Fruit fly (Drosophila melanogaster) whole organism, embryonic: Measurements from ENCODE around the gene eca.
"Not testable (repeated sequence)": the region's sequence is repeated elsewhere in the genome, so short reads cannot be mapped to it uniquely, and the experiment has no call there.

ENCODE experiments used
- Adf1 ChIP-seq: fragments of 200-800 bp; sonication (Bioruptor generic); IDR thresholded peaks from 2 replicates; pipeline ENCODE4 v1.3.6; 2022; ENCODE audit warnings: missing biosample characterization, missing genetic modification characterization
- C15 ChIP-seq: fragments of 200-800 bp; sonication (Bioruptor generic); IDR thresholded peaks from 3 replicates; pipeline ENCODE4 v1.3.6; 2022; ENCODE audit warnings: missing biosample characterization, missing genetic modification characterization
- CG10543 ChIP-seq: fragments of 200-800 bp; sonication (Bioruptor generic); optimal IDR thresholded peaks from 3 replicates; lab custom pipeline; 2017; ENCODE audit warnings: missing biosample characterization, mild to moderate bottlenecking, missing genetic modification characterization, moderate library complexity
- CG10979 ChIP-seq: fragments of 200-800 bp; sonication (Bioruptor generic); optimal IDR thresholded peaks from 2 replicates; lab custom pipeline; 2018; ENCODE audit warnings: missing biosample characterization, mild to moderate bottlenecking, missing genetic modification characterization, moderate library complexity
- CG13287 ChIP-seq: fragments of 200-800 bp; sonication (Bioruptor generic); IDR thresholded peaks from 2 replicates; pipeline ENCODE4 v1.3.6; 2022; ENCODE audit warnings: missing biosample characterization, missing genetic modification characterization; ENCODE audit not compliant: partially characterized antibody
- CG15479 ChIP-seq: fragments of 200-800 bp; sonication (Bioruptor generic); optimal IDR thresholded peaks from 3 replicates; lab custom pipeline; 2019; ENCODE audit warnings: missing biosample characterization, mild to moderate bottlenecking, missing genetic modification characterization, moderate library complexity
- CG17385 ChIP-seq: fragments of 200-800 bp; sonication (Bioruptor generic); optimal IDR thresholded peaks from 3 replicates; lab custom pipeline; 2018; ENCODE audit warnings: missing biosample characterization, mild to moderate bottlenecking, missing genetic modification characterization
- CG3995 ChIP-seq: fragments of 200-800 bp; sonication (Bioruptor generic); optimal IDR thresholded peaks from 3 replicates; lab custom pipeline; 2016; ENCODE audit warnings: missing biosample characterization, missing genetic modification characterization
- CG4282 ChIP-seq: fragments of 200-800 bp; sonication (Bioruptor generic); optimal IDR thresholded peaks from 2 replicates; lab custom pipeline; 2016; ENCODE audit warnings: missing biosample characterization, missing genetic modification characterization
- CG4328 ChIP-seq: fragments of 200-800 bp; sonication (Bioruptor generic); optimal IDR thresholded peaks from 3 replicates; lab custom pipeline; 2017; ENCODE audit warnings: missing biosample characterization, missing genetic modification reagents, missing genetic modification characterization
- CG7928 ChIP-seq: fragments of 200-800 bp; sonication (Bioruptor generic); optimal IDR thresholded peaks from 2 replicates; lab custom pipeline; 2017; ENCODE audit warnings: missing biosample characterization, mild to moderate bottlenecking, missing genetic modification characterization
- CG8924 ChIP-seq: fragments of 200-800 bp; optimal IDR thresholded peaks from 3 replicates; lab custom pipeline; 2019; ENCODE audit warnings: missing biosample characterization, mild to moderate bottlenecking, missing genetic modification characterization, moderate library complexity
- CG9215 ChIP-seq: fragments of 200-800 bp; sonication (Bioruptor generic); IDR thresholded peaks from 2 replicates; pipeline ENCODE4 v1.3.6; 2022; ENCODE audit warnings: missing biosample characterization, missing genetic modification characterization
- CTCF ChIP-seq: fragments of 200-800 bp; sonication (Bioruptor generic); optimal IDR thresholded peaks from 2 replicates; lab custom pipeline; 2017; ENCODE audit warnings: missing biosample characterization, mild to moderate bottlenecking, missing genetic modification characterization, moderate library complexity
- Deaf1 ChIP-seq: fragments of 200-800 bp; optimal IDR thresholded peaks from 3 replicates; lab custom pipeline; 2019; ENCODE audit warnings: missing biosample characterization, mild to moderate bottlenecking, missing genetic modification characterization, moderate library complexity
- E2f2 ChIP-seq: fragments of 200-800 bp; sonication (Bioruptor generic); IDR thresholded peaks from 2 replicates; pipeline ENCODE4 v1.3.6; 2022; ENCODE audit warnings: missing biosample characterization, missing genetic modification characterization
- Ets97D ChIP-seq: fragments of 200-800 bp; sonication (Bioruptor generic); optimal IDR thresholded peaks from 3 replicates; lab custom pipeline; 2016; ENCODE audit warnings: missing biosample characterization, missing genetic modification characterization
- Hr78 ChIP-seq, 2 experiments: fragments of 200-800 bp in 1 of 2; fragments of >200 bp in 1 of 2; sonication (Bioruptor generic) in 1 of 2; optimal IDR thresholded peaks; 2 replicates each; lab custom pipeline; 2017 to 2019; ENCODE audit warnings: missing biosample characterization in 2 of 2, missing genetic modification characterization in 2 of 2, mild to moderate bottlenecking in 1 of 2, moderate library complexity in 1 of 2
- Lpt ChIP-seq: fragments of >200 bp; optimal IDR thresholded peaks from 2 replicates; lab custom pipeline; 2018; ENCODE audit warnings: missing biosample characterization, missing genetic modification characterization
- MESR4 ChIP-seq: fragments of 200-800 bp; sonication (Bioruptor generic); optimal IDR thresholded peaks from 2 replicates; lab custom pipeline; 2018; ENCODE audit warnings: missing biosample characterization, mild to moderate bottlenecking, missing genetic modification characterization, moderate library complexity
- Med ChIP-seq: fragments of 200-800 bp; sonication (Bioruptor generic); peaks from one replicate; lab custom pipeline; 2016; ENCODE audit warnings: missing biosample characterization, missing genetic modification characterization, mild to moderate bottlenecking, inconsistent platforms, moderate library complexity
- Myb ChIP-seq: fragments of 200-800 bp; sonication (Bioruptor generic); optimal IDR thresholded peaks from 2 replicates; lab custom pipeline; 2016; ENCODE audit warnings: missing biosample characterization, missing genetic modification characterization
- Neu2 ChIP-seq: fragments of 200-800 bp; sonication (Bioruptor generic); optimal IDR thresholded peaks from 3 replicates; lab custom pipeline; 2016; ENCODE audit warnings: missing biosample characterization, missing genetic modification characterization, borderline replicate concordance
- Pdp1 ChIP-seq, 2 experiments: fragments of 200-800 bp; sonication (Bioruptor generic); optimal IDR thresholded peaks; 3 replicates each; lab custom pipeline; 2016; ENCODE audit warnings: missing biosample characterization in 2 of 2, missing genetic modification characterization in 2 of 2, mild to moderate bottlenecking in 1 of 2, moderate library complexity in 1 of 2
- Sox100B ChIP-seq: fragments of 200-800 bp; sonication (Bioruptor generic); optimal IDR thresholded peaks from 3 replicates; lab custom pipeline; 2018; ENCODE audit warnings: missing biosample characterization, mild to moderate bottlenecking, missing genetic modification characterization
- cg ChIP-seq: fragments of 200-800 bp; sonication (Bioruptor generic); optimal IDR thresholded peaks from 3 replicates; lab custom pipeline; 2019; ENCODE audit warnings: missing biosample characterization, mild to moderate bottlenecking, missing genetic modification characterization, moderate library complexity
- dysf ChIP-seq: fragments of 200-800 bp; sonication (Bioruptor generic); IDR thresholded peaks from 3 replicates; pipeline ENCODE4 v1.3.6; 2022; ENCODE audit warnings: missing biosample characterization, missing genetic modification characterization
- eve ChIP-seq, 2 experiments: fragments of >200 bp; optimal IDR thresholded peaks; 2 replicates each; lab custom pipeline; 2017; ENCODE audit warnings: missing biosample characterization in 2 of 2, missing genetic modification characterization in 2 of 2
- exex ChIP-seq: fragments of 200-800 bp; sonication (Bioruptor generic); optimal IDR thresholded peaks from 4 replicates; lab custom pipeline; 2018; ENCODE audit warnings: missing biosample characterization, mild to moderate bottlenecking, missing genetic modification characterization, moderate library complexity
- gfzf ChIP-seq: fragments of 200-800 bp; sonication (Bioruptor generic); optimal IDR thresholded peaks from 2 replicates; lab custom pipeline; 2016; ENCODE audit warnings: missing biosample characterization, mild to moderate bottlenecking, missing genetic modification characterization, moderate library complexity
- grau ChIP-seq: fragments of 200-800 bp; optimal IDR thresholded peaks from 3 replicates; lab custom pipeline; 2019; ENCODE audit warnings: missing biosample characterization, mild to moderate bottlenecking, missing genetic modification characterization, moderate library complexity
- odd ChIP-seq: fragments of 200-800 bp; sonication (Bioruptor generic); optimal IDR thresholded peaks from 2 replicates; lab custom pipeline; 2017; ENCODE audit warnings: missing biosample characterization, mild to moderate bottlenecking, missing genetic modification characterization
- org-1 ChIP-seq: fragments of 200-800 bp; sonication (Bioruptor generic); optimal IDR thresholded peaks from 2 replicates; lab custom pipeline; 2017; ENCODE audit warnings: missing biosample characterization, missing genetic modification characterization
- pb ChIP-seq: fragments of 200-800 bp; sonication (Bioruptor generic); optimal IDR thresholded peaks from 3 replicates; lab custom pipeline; 2016; ENCODE audit warnings: missing biosample characterization, missing genetic modification characterization
- sc ChIP-seq, 3 experiments: fragments of >200 bp in 2 of 3; fragments of 200-800 bp in 1 of 3; sonication (Bioruptor generic) in 1 of 3; optimal IDR thresholded peaks; 2 replicates in 2 of 3; 3 replicates in 1 of 3; lab custom pipeline; 2017; ENCODE audit warnings: mild to moderate bottlenecking in 1 of 3, missing biosample characterization in 1 of 3, missing genetic modification characterization in 1 of 3, missing genetic modification reagents in 1 of 3
- sd ChIP-seq: fragments of 200-800 bp; sonication (Bioruptor generic); optimal IDR thresholded peaks from 3 replicates; lab custom pipeline; 2018; ENCODE audit warnings: missing biosample characterization, mild to moderate bottlenecking, missing genetic modification characterization, moderate library complexity
- sens ChIP-seq: fragments of 200-800 bp; sonication (Bioruptor generic); peaks from one replicate; lab custom pipeline; 2016; ENCODE audit warnings: missing biosample characterization, missing genetic modification characterization
- sug ChIP-seq: fragments of 200-800 bp; optimal IDR thresholded peaks from 2 replicates; lab custom pipeline; 2019; ENCODE audit warnings: missing biosample characterization, mild to moderate bottlenecking, missing genetic modification characterization, moderate library complexity
- unc-4 ChIP-seq: fragments of 200-800 bp; sonication (Bioruptor generic); IDR thresholded peaks from 2 replicates; pipeline ENCODE4 v1.3.6; 2022; ENCODE audit warnings: missing biosample characterization, missing genetic modification characterization; ENCODE audit not compliant: partially characterized antibody
- wor ChIP-seq: fragments of 200-800 bp; sonication (Bioruptor generic); IDR thresholded peaks from 2 replicates; pipeline ENCODE4 v1.3.6; 2022; ENCODE audit warnings: missing biosample characterization, missing genetic modification characterization

Gene eca

DNA sequence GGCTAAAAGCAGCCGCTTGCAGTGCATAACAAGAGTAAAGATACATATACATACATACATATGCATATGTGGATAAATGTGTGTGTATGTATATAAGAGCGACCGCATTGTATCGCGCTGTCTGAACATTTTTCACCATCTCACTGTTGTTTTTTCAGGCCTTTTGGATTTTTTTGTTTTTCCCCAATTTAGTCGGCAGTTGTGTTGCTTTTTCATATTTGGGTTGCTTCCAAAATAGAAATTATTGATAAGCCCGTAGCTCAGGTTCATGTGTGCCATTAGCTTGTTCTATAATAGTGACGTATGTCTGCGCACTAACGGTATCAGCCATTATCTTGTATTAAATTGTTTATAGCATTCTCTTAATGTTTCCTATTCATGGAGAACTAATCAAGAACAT lies 15.2 kb upstream of the eca start:
- TF ChIP-seq Sox100B (GFP tag; lab: Kevin White, UChicago) (no peak), sug (peak; percentile 2), eve (GFP tag; optimal IDR thresholded peaks at IDR 0.05; lab: Kevin White, UChicago) (no peak), cg (GFP tag; lab: Kevin White, UChicago) (peak; percentile 54), Lpt (GFP tag; lab: Kevin White, UChicago) (no peak), Med (GFP tag; lab: Kevin White, UChicago) (peak; percentile 14), exex (tag; lab: Kevin White, UChicago) (peak; percentile 71), sens (peak; percentile 42), CG10543 (GFP tag; lab: Kevin White, UChicago) (peak; percentile 20), Pdp1 (GFP tag; optimal IDR thresholded peaks at IDR 0.05; lab: Kevin White, UChicago) (peak in 1 of 2 experiments; percentile 62)

DNA sequence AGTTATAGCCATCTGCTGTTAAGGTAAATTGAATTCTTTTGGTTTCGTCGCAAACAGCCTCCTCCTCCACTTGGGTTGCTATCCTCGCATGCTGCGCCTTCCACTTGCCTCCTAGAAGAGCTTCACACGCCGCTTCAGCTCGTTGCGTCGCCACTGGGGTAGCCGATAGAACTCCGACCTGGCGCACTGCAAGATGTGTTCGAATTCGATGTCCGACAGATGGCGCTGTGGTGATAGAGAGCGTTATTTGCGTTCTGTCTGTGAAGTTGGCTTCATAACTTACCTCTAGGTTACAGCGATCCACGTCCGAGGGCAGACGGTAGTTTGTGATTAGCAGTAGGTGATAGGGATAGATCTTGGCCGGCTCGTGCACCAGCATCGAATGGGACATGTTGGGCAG lies 9.7 kb upstream of the eca start:
- TF ChIP-seq CG7928 (GFP tag; lab: Kevin White, UChicago) (no peak), CG4282 (GFP tag; lab: Kevin White, UChicago) (no peak), pb (GFP tag; lab: Kevin White, UChicago) (no peak), wor (GFP tag; lab: Robert Waterston, UW) (no peak), sc (optimal IDR thresholded peaks at IDR 0.05; lab: Kevin White, UChicago) (no peak), sc (GFP tag; optimal IDR thresholded peaks at IDR 0.05; lab: Kevin White, UChicago) (no peak), Med (GFP tag; lab: Kevin White, UChicago) (peak; percentile 26), CG10979 (tag; lab: Kevin White, UChicago) (peak; percentile 92), CTCF (peak; percentile 86)

DNA sequence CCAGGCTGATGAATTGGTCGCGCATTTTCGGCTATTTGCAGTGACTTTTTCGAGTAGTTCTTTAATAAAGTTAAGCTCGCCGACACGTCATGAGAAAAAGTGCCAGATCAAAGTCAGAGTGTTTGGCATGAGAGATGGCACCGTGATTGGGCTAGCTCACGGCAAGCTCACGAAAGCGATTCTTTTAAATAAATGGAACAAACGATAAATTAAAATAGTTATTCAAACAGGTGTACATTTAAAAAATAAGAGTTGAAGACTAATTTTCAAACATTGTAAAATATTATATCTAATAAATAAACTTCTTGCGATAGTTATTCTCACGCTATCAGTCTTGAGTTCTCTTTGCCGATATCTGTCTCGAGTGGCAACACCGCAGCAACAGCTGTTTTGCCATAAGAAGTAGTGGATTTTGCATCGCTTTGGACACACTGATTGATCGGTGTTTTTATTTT lies 7.4 kb upstream of the eca start, which contains the start of the genes Unc-115b, p24-2 and CG32939:
TSS of gene Unc-115b (minus strand) at position 101 of the 455 bp plus-strand sequence.
TSS of gene p24-2 (minus strand) at position 120 of the 455 bp plus-strand sequence.
TSS of gene CG32939 (plus strand) at position 405 of the 455 bp plus-strand sequence.
- not testable (repeated sequence) for TF ChIP-seq dysf (GFP tag; lab: Robert Waterston, UW); sd (tag; lab: Kevin White, UChicago); Adf1
- TF ChIP-seq, all 482 proteins: peak for 0; not testable (repeated sequence) for 482

DNA sequence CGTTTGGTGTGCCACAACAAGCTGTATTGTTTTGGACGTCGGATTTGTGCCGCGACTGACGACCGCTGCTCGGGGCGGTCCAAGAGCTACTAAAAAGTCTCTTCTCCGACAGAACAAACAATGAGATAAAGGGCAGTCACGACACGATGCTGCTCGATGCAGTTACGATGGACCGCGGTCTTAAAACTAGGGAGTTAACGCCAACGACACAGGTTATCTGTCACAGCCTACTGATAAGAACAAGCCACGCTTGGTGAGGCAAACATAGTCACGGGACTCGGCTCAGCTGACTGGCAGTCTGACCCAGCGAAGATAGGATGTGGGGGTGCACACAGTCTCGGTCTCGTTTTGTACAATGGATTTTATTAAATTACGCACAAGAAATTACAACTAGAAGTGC lies 1.2 kb downstream of the eca start, which contains the start of gene CG9444:
TSS of gene CG9444 (minus strand) at position 140 of the 400 bp plus-strand sequence.
- TF ChIP-seq C15 (no peak), CG15479 (GFP tag; lab: Kevin White, UChicago) (peak; percentile 66), Hr78 (GFP tag; optimal IDR thresholded peaks at IDR 0.05; lab: Kevin White, UChicago) (peak in 1 of 2 experiments; percentile 50), CG10979 (tag; lab: Kevin White, UChicago) (no peak), Deaf1 (tag; lab: Kevin White, UChicago) (peak; percentile 42)
- TF ChIP-seq, all 482 proteins: peak for 3

DNA sequence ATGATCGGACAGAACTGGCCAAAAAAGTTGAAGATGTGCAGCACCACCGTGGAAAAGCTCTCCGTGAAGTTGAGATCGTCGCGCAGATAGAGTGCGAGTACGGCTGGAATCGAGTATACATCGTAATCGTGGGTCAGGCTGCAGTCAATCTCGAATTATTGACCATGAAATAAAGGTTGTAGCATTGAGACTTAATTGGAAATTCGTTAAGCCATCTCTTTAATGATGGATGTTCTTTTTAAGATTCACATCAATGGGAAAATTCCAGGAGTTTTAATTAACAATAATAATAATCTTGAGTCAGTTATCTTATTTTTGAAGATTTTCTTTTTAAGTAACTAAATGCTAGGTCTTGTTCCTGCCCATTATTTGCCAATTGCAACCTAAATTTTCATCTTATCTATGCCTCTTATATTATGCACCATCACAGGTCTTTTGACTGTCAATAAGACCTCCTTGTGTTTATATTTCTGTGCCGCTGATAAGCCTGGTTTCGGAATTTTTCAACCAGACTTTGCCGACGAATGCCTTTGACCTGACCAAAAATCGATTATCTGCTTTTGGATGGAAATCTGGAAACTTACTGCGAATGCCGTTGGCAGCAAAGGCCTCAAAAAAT lies 2.1 kb downstream of the eca start:
- no peak for TF ChIP-seq Neu2 (GFP tag; lab: Kevin White, UChicago)
- peak; percentile 56 for TF ChIP-seq CG15479 (GFP tag; lab: Kevin White, UChicago)

DNA sequence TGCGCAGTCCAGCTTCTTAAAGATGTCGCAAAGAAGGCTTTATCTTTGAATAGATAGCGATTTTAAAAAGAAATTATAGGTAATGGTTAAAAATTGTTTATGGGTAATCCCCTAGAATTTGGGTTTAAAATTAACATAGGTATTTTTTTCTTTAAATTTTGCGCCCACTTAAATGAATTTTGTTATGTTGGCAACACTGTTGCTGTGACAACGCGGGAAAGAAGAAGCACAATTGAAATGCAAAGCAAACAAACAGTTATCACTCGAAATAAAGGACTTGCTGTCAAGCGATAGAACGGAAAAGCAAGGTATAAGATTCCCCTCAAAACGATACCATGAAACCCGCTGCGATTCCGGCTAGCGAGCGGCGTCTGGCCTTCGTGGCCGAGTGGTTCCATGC lies 5.5 kb downstream of the eca start, which contains the start of gene nmdyn-D7:
TSS of gene nmdyn-D7 (plus strand) at position 194 of the 400 bp plus-strand sequence.
- TF ChIP-seq Myb (GFP tag; lab: Kevin White, UChicago), result peak; percentile 24
- TF ChIP-seq odd (GFP tag; lab: Kevin White, UChicago), result no peak
- TF ChIP-seq CG17385, result peak; percentile 99
- TF ChIP-seq grau (tag; lab: Kevin White, UChicago), result peak; percentile 87
- TF ChIP-seq gfzf (GFP tag; lab: Kevin White, UChicago), result peak; percentile 45
- TF ChIP-seq unc-4 (GFP tag; lab: Robert Waterston, UW), result no peak
- TF ChIP-seq CG8924 (tag; lab: Kevin White, UChicago), result no peak
- no peak for TF ChIP-seq org-1 (GFP tag; lab: Kevin White, UChicago)
- no peak for TF ChIP-seq CG4328 (GFP tag; lab: Kevin White, UChicago)
- TF ChIP-seq CG9215 (GFP tag; lab: Robert Waterston, UW), result peak; percentile 89
- peak; percentile 44 for TF ChIP-seq MESR4
- peak; percentile 97 for TF ChIP-seq E2f2 (GFP tag; lab: Robert Waterston, UW)
- peak; percentile 9 for TF ChIP-seq Ets97D
- TF ChIP-seq CG13287, result peak; percentile 24; the same call in 1 of the 2 replicates
- TF ChIP-seq CG3995 (GFP tag; lab: Kevin White, UChicago), result peak; percentile 57
